Fruit fly (Drosophila melanogaster) whole organism, wandering third instar larva: Measurements from ENCODE around the gene CG32669.

Source experiments
- Hr83 ChIP-seq: fragments of 200-300 bp; sonication (Bioruptor generic); optimal IDR thresholded peaks from 2 replicates; lab custom pipeline; 2016; ENCODE audit warnings: missing biosample characterization, mild to moderate bottlenecking, missing genetic modification characterization, moderate library complexity; ENCODE audit not compliant: poor library complexity, severe bottlenecking
- N ChIP-seq: fragments of >200 bp; optimal IDR thresholded peaks from 2 replicates; lab custom pipeline; 2018; ENCODE audit warnings: missing biosample characterization, missing external identifiers, missing genetic modification characterization
- dl ChIP-seq, 2 experiments: fragments of 175-275, 200-275 bp in 1 of 2; fragments of 200-275 bp in 1 of 2; sonication (Bioruptor generic); optimal IDR thresholded peaks; lab custom pipeline; 2018; ENCODE audit warnings: mild to moderate bottlenecking in 2 of 2, missing biosample characterization in 2 of 2, missing genetic modification characterization in 2 of 2, moderate library complexity in 2 of 2; ENCODE audit not compliant: partially characterized antibody in 2 of 2, insufficient read depth in 1 of 2
- h ChIP-seq: fragments of 200-800 bp; sonication (Bioruptor generic); optimal IDR thresholded peaks from 3 replicates; lab custom pipeline; 2016; ENCODE audit warnings: missing biosample characterization, mild to moderate bottlenecking, missing genetic modification characterization
- lola ChIP-seq: fragments of >200 bp; optimal IDR thresholded peaks from 2 replicates; lab custom pipeline; 2017; ENCODE audit warnings: missing biosample characterization, missing genetic modification characterization
- pan ChIP-seq: fragments of >200 bp; optimal IDR thresholded peaks from 2 replicates; lab custom pipeline; 2017
- psq ChIP-seq: fragments of 200-800 bp; sonication (Bioruptor generic); optimal IDR thresholded peaks from 3 replicates; lab custom pipeline; 2017; ENCODE audit warnings: missing biosample characterization, mild to moderate bottlenecking, missing genetic modification characterization, moderate library complexity
- tai ChIP-seq: sonication (Bioruptor generic); optimal IDR thresholded peaks from 2 replicates; lab custom pipeline; 2016; ENCODE audit warnings: missing biosample characterization, missing genetic modification characterization

- TF ChIP-seq psq (GFP tag; lab: Kevin White, UChicago) (no peak), h (GFP tag; lab: Kevin White, UChicago) (no peak), tai (GFP tag; lab: Kevin White, UChicago) (no peak), pan (lab: Kevin White, UChicago) (no peak), Hr83 (GFP tag; lab: Kevin White, UChicago) (no peak), N (GFP tag; lab: Kevin White, UChicago) (no peak), dl (GFP tag; optimal IDR thresholded peaks at IDR 0.05; lab: Kevin White, UChicago; ENCODE audit: insufficient read depth in 1 of 2, partially characterized antibody in 2 of 2) (no peak), lola (GFP tag; lab: Kevin White, UChicago) (no peak)
Measured at dm6 chrX:10854686-10855085, 9.8 kb upstream of the CG32669 start, which contains the start of gene feo.
